Worm (Caenorhabditis elegans): ENCODE measurements around the gene orc-5.

DNA sequence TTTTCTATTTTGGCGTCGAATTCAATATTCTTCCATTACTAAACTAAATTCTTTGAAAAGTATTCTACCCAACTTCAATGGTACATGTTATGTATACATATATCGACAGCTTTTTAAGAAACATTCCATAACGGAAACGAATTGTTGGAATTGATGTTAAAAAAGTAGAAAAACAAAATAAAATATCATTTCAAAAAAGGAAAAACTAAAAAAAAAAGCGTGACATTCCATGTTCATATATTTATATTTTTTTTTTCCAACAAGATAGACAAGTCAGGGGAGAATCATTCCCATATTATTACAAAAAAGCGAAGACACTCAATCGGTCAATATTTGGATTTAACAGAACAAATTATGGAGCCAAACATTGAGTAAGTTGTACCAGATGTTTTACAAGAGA lies 29.2 kb downstream of the orc-5 start, which contains the start of gene R102.10:
- TF ChIP-seq nhr-76 (tag; optimal IDR thresholded peaks at IDR 0.05) (no peak), unc-39 (tag; optimal IDR thresholded peaks at IDR 0.05) (no peak), ztf-11 (tag; optimal IDR thresholded peaks at IDR 0.05) (no peak), mls-2 (tag; optimal IDR thresholded peaks at IDR 0.05) (no peak), elt-1 (tag; optimal IDR thresholded peaks at IDR 0.05; ENCODE audit: borderline replicate concordance, insufficient read depth) (no peak), ces-1 (GFP tag; optimal IDR thresholded peaks at IDR 0.05) (no peak), nhr-237 (tag; optimal IDR thresholded peaks at IDR 0.05) (no peak), nhr-2 (tag; optimal IDR thresholded peaks at IDR 0.05) (no peak), hlh-1 (tag; optimal IDR thresholded peaks at IDR 0.05) (no peak), nhr-28 (tag; optimal IDR thresholded peaks at IDR 0.05) (no peak), pha-4 (tag; optimal IDR thresholded peaks at IDR 0.05) (no peak), flh-1 (GFP tag; optimal IDR thresholded peaks at IDR 0.05) (no peak), lsy-2 (tag; optimal IDR thresholded peaks at IDR 0.05) (no peak)

Data from whole organism, mixed stage, embryonic.